Worm (Caenorhabditis elegans): ENCODE measurements around the gene osm-3.

- TF ChIP-seq dmd-4 (tag; optimal IDR thresholded peaks at IDR 0.05; ENCODE audit: borderline replicate concordance), result no peak
- no peak for TF ChIP-seq ama-1 (optimal IDR thresholded peaks at IDR 0.05)
- no peak for TF ChIP-seq rnt-1 (tag; optimal IDR thresholded peaks at IDR 0.05)
- TF ChIP-seq sdc-2 (tag; optimal IDR thresholded peaks at IDR 0.05), result no peak
- TF ChIP-seq hlh-8 (tag; optimal IDR thresholded peaks at IDR 0.05), result no peak
- no peak for TF ChIP-seq syd-9 (tag; optimal IDR thresholded peaks at IDR 0.05)
- TF ChIP-seq pha-4 (tag; optimal IDR thresholded peaks at IDR 0.05), result no peak
- TF ChIP-seq K02D7.2 (tag; optimal IDR thresholded peaks at IDR 0.05), result no peak
Observed at ce11 chrIV:3838687-3839086, 37.8 kb upstream of the osm-3 start.
